Worm (Caenorhabditis elegans): ENCODE measurements around the gene btb-17.

Gene btb-17

DNA sequence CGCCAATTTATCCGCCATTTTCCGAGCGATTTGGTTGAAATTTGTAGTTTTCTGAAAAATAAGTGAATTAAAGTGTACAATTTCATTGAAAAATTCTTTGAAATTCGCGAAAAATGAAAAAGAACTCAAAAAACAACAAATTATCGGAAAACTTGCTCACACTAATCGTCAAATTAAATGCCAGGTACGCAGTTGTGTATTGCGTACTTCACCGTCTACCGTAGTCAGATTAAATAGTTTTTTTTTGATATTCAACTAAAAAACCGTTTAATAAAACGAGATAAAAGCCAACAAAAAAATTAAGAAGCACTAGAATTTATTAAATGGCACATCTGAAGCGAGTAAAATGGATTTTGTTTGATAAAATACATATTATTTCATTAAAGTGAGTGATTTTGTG is 49.7 kb downstream of the btb-17 start, which contains the start of gene bath-28:
Gene bath-28 (minus strand): TSS at position 51 of the 400 bp plus-strand sequence.
- peak; percentile 72 for TF ChIP-seq lsl-1 (GFP tag; optimal IDR thresholded peaks at IDR 0.05)
- peak; percentile 54; the same call in 1 of the 2 replicates for TF ChIP-seq madf-6 (GFP tag; IDR thresholded peaks at IDR 0.05)
- TF ChIP-seq D2030.7 (GFP tag; IDR thresholded peaks at IDR 0.05) = peak; percentile 36; the same call in 1 of the 2 replicates
- TF ChIP-seq somi-1 (GFP tag; optimal IDR thresholded peaks at IDR 0.05) = no peak
